Fruit fly (Drosophila melanogaster) Kc167 (cell line): ENCODE measurements around the gene CG9098.

ENCODE experiments used
- Myc ChIP-seq: fragments of >200 bp; optimal IDR thresholded peaks from 2 replicates; lab custom pipeline; 2017; ENCODE audit warnings: missing external identifiers
- Sin3A ChIP-seq: fragments of >200 bp; optimal IDR thresholded peaks from 2 replicates; lab custom pipeline; 2018; ENCODE audit warnings: missing external identifiers
- h ChIP-seq: fragments of >200 bp; optimal IDR thresholded peaks from 3 replicates; lab custom pipeline; 2018; ENCODE audit warnings: missing external identifiers
- insv ChIP-seq: fragments of >200 bp; optimal IDR thresholded peaks from 3 replicates; lab custom pipeline; 2018; ENCODE audit warnings: missing external identifiers
- psq ChIP-seq: fragments of >200 bp; optimal IDR thresholded peaks from 2 replicates; lab custom pipeline; 2017; ENCODE audit warnings: missing external identifiers
- ttk ChIP-seq: sonication (Bioruptor generic); optimal IDR thresholded peaks from 2 replicates; lab custom pipeline; 2017; ENCODE audit warnings: missing external identifiers

- TF ChIP-seq h (no peak), Myc (no peak), Sin3A (lab: Kevin White, UChicago) (no peak), insv (lab: Kevin White, UChicago) (no peak), psq (lab: Kevin White, UChicago) (no peak), ttk (lab: Kevin White, UChicago) (no peak)
Observed at dm6 chr2L:6045972-6046718, 34.0 kb upstream of the CG9098 start, which contains the start of gene Pfas.
